Fruit fly (Drosophila melanogaster): ENCODE data around the gene CG11345.

DNA sequence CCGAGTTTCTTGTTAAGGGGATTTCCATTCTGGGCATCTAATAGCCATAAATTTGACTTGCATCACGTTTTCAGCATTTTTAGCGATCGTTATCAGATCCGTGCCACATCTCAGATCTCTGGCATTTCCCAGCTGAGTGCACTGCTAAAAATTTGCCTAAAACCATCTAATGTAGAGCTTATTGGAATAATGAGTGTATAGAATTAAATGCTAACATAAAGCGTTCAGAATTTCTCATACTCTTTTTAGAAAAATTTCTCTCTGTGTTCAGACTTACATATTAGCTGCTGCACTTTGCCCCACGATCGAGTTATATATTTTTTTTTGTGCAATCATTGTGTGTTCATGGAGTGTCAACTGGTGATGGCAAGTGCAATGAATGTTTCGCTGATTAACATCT lies 50.2 kb downstream of the CG11345 start:
- no peak for TF ChIP-seq Crg-1 (GFP tag; optimal IDR thresholded peaks at IDR 0.05)
- TF ChIP-seq Clk (GFP tag; optimal IDR thresholded peaks at IDR 0.05): no peak
- no peak for TF ChIP-seq CG12768 (GFP tag; optimal IDR thresholded peaks at IDR 0.05)
- TF ChIP-seq Hr96 (GFP tag; optimal IDR thresholded peaks at IDR 0.05): no peak
- TF ChIP-seq CG7101 (tag; optimal IDR thresholded peaks at IDR 0.05): no peak
- TF ChIP-seq CG14711 (tag; optimal IDR thresholded peaks at IDR 0.05): peak; percentile 13

Measured in whole organism, adult.